Fruit fly (Drosophila melanogaster) whole organism, embryonic: ENCODE measurements around the gene eIF4A.

Experiments
- Atf6 ChIP-seq: fragments of 200-800 bp; sonication (Bioruptor generic); IDR thresholded peaks from 2 replicates; pipeline ENCODE4 v1.3.6; 2022; ENCODE audit warnings: missing biosample characterization, missing genetic modification characterization
- Blimp-1 ChIP-seq: fragments of 200-800 bp; sonication (Bioruptor generic); optimal IDR thresholded peaks from 3 replicates; lab custom pipeline; 2018; ENCODE audit warnings: missing biosample characterization, missing genetic modification characterization, mild to moderate bottlenecking, moderate library complexity, missing genetic modification reagents
- CG10959 ChIP-seq: fragments of 200-800 bp; sonication (Bioruptor generic); IDR thresholded peaks from 2 replicates; pipeline ENCODE4 v1.3.6; 2022; ENCODE audit warnings: missing biosample characterization, missing genetic modification characterization
- CG11695 ChIP-seq: fragments of 200-800 bp; sonication (Bioruptor generic); IDR thresholded peaks from 3 replicates; pipeline ENCODE4 v1.3.6; 2022; ENCODE audit warnings: missing biosample characterization, missing genetic modification characterization
- CG12769 ChIP-seq: fragments of 200-800 bp; sonication (Bioruptor generic); optimal IDR thresholded peaks from 2 replicates; lab custom pipeline; 2019; ENCODE audit warnings: missing biosample characterization, mild to moderate bottlenecking, missing genetic modification characterization, moderate library complexity
- CG13894 ChIP-seq: fragments of 200-800 bp; sonication (Bioruptor generic); optimal IDR thresholded peaks from 3 replicates; lab custom pipeline; 2018; ENCODE audit warnings: missing biosample characterization, mild to moderate bottlenecking, missing genetic modification characterization, moderate library complexity
- CG17359 ChIP-seq: fragments of 200-800 bp; sonication (Bioruptor generic); optimal IDR thresholded peaks from 3 replicates; lab custom pipeline; 2018; ENCODE audit warnings: missing biosample characterization, mild to moderate bottlenecking, missing genetic modification characterization, moderate library complexity
- CG30431 ChIP-seq: fragments of 200-800 bp; sonication (Bioruptor generic); optimal IDR thresholded peaks from 2 replicates; lab custom pipeline; 2017; ENCODE audit warnings: missing biosample characterization, missing genetic modification characterization
- CG31441 ChIP-seq: fragments of 200-800 bp; sonication (Bioruptor generic); IDR thresholded peaks from 2 replicates; pipeline ENCODE4 v1.3.6; 2022; ENCODE audit warnings: missing biosample characterization, missing genetic modification characterization
- CG32772 ChIP-seq: fragments of 200-800 bp; sonication (Bioruptor generic); IDR thresholded peaks from 2 replicates; pipeline ENCODE4 v1.3.6; 2022; ENCODE audit warnings: missing biosample characterization, missing genetic modification characterization
- CG4730 ChIP-seq: fragments of 200-800 bp; sonication (Bioruptor generic); IDR thresholded peaks from 2 replicates; pipeline ENCODE4 v1.3.6; 2022; ENCODE audit warnings: missing biosample characterization, missing genetic modification characterization
- CG9609 ChIP-seq: fragments of 200-800 bp; sonication (Bioruptor generic); optimal IDR thresholded peaks from 3 replicates; lab custom pipeline; 2016; ENCODE audit warnings: missing biosample characterization, missing genetic modification characterization
- CG9817 ChIP-seq: fragments of 200-800 bp; sonication (Bioruptor generic); optimal IDR thresholded peaks from 2 replicates; lab custom pipeline; 2018; ENCODE audit warnings: missing biosample characterization, mild to moderate bottlenecking, missing genetic modification characterization, moderate library complexity
- Dref ChIP-seq: fragments of 200-800 bp; sonication (Bioruptor generic); IDR thresholded peaks from 2 replicates; pipeline ENCODE4 v1.3.6; 2022; ENCODE audit warnings: missing biosample characterization, missing genetic modification characterization
- E2f2 ChIP-seq: fragments of 200-800 bp; sonication (Bioruptor generic); IDR thresholded peaks from 2 replicates; pipeline ENCODE4 v1.3.6; 2022; ENCODE audit warnings: missing biosample characterization, missing genetic modification characterization
- Ets65A ChIP-seq: fragments of 200-800 bp; sonication (Bioruptor generic); peaks from one replicate; lab custom pipeline; 2016; ENCODE audit warnings: missing biosample characterization, missing genetic modification characterization
- Gug ChIP-seq: fragments of 200-800 bp; sonication (Bioruptor generic); IDR thresholded peaks from 4 replicates; pipeline ENCODE4 v1.3.6; 2022; ENCODE audit warnings: missing biosample characterization, missing genetic modification characterization
- HmgD ChIP-seq: fragments of 200-800 bp; sonication (Bioruptor generic); optimal IDR thresholded peaks from 3 replicates; lab custom pipeline; 2016; ENCODE audit warnings: missing biosample characterization, missing genetic modification characterization
- Mad ChIP-seq: fragments of 200-800 bp; sonication (Bioruptor generic); optimal IDR thresholded peaks from 2 replicates; lab custom pipeline; 2016; ENCODE audit warnings: missing biosample characterization, missing genetic modification characterization
- Meics ChIP-seq: fragments of 200-800 bp; sonication (Bioruptor generic); optimal IDR thresholded peaks from 2 replicates; lab custom pipeline; 2017; ENCODE audit warnings: missing biosample characterization, mild to moderate bottlenecking, missing genetic modification characterization
- Neu2 ChIP-seq: fragments of 200-800 bp; sonication (Bioruptor generic); optimal IDR thresholded peaks from 3 replicates; lab custom pipeline; 2016; ENCODE audit warnings: missing biosample characterization, missing genetic modification characterization, borderline replicate concordance
- Oaz ChIP-seq: fragments of 200-800 bp; sonication (Bioruptor generic); IDR thresholded peaks from 2 replicates; pipeline ENCODE4 v1.3.6; 2022; ENCODE audit warnings: missing biosample characterization, missing genetic modification characterization
- Oli ChIP-seq: fragments of 200-800 bp; sonication (Bioruptor generic); optimal IDR thresholded peaks from 2 replicates; lab custom pipeline; 2018; ENCODE audit warnings: missing biosample characterization, mild to moderate bottlenecking, missing genetic modification characterization, moderate library complexity
- Optix ChIP-seq: fragments of 200-800 bp; sonication (Bioruptor generic); IDR thresholded peaks from 3 replicates; pipeline ENCODE4 v1.3.6; 2022; ENCODE audit warnings: missing biosample characterization, missing genetic modification characterization
- YL-1 ChIP-seq: fragments of 200-800 bp; sonication (Bioruptor generic); optimal IDR thresholded peaks from 3 replicates; lab custom pipeline; 2017; ENCODE audit warnings: missing biosample characterization, mild to moderate bottlenecking, missing genetic modification characterization
- ash1 ChIP-seq: fragments of 200-800 bp; sonication (Bioruptor generic); optimal IDR thresholded peaks from 2 replicates; lab custom pipeline; 2018; ENCODE audit warnings: missing biosample characterization, mild to moderate bottlenecking, missing genetic modification characterization
- ato ChIP-seq: fragments of 200-800 bp; sonication (Bioruptor generic); IDR thresholded peaks from 2 replicates; pipeline ENCODE4 v1.3.6; 2022; ENCODE audit warnings: missing biosample characterization, missing genetic modification characterization; ENCODE audit not compliant: partially characterized antibody
- bab2 ChIP-seq: fragments of 200-800 bp; sonication (Bioruptor generic); optimal IDR thresholded peaks from 2 replicates; lab custom pipeline; 2016; ENCODE audit warnings: missing biosample characterization, missing genetic modification characterization
- chinmo ChIP-seq: fragments of 200-800 bp; sonication (Bioruptor generic); IDR thresholded peaks from 4 replicates; pipeline ENCODE4 v1.3.6; 2022; ENCODE audit warnings: missing biosample characterization, missing genetic modification characterization; ENCODE audit not compliant: partially characterized antibody
- dan ChIP-seq: fragments of 200-800 bp; sonication (Bioruptor generic); IDR thresholded peaks from 2 replicates; pipeline ENCODE4 v1.3.6; 2022; ENCODE audit warnings: missing biosample characterization, missing genetic modification characterization
- disco-r ChIP-seq: fragments of 200-800 bp; sonication (Bioruptor generic); optimal IDR thresholded peaks from 2 replicates; lab custom pipeline; 2016; ENCODE audit warnings: missing biosample characterization, missing genetic modification characterization
- ewg ChIP-seq: fragments of 200-800 bp; sonication (Bioruptor generic); optimal IDR thresholded peaks from 3 replicates; lab custom pipeline; 2017; ENCODE audit warnings: mild to moderate bottlenecking, missing biosample characterization, missing genetic modification reagents, missing genetic modification characterization
- eyg ChIP-seq: fragments of 200-800 bp; sonication (Bioruptor generic); optimal IDR thresholded peaks from 3 replicates; lab custom pipeline; 2016; ENCODE audit warnings: missing biosample characterization, missing genetic modification characterization
- fd102C ChIP-seq: fragments of 200-800 bp; sonication (Bioruptor generic); optimal IDR thresholded peaks from 2 replicates; lab custom pipeline; 2018; ENCODE audit warnings: missing biosample characterization, mild to moderate bottlenecking, missing genetic modification characterization, moderate library complexity
- fd3F ChIP-seq: fragments of 200-800 bp; sonication (Bioruptor generic); optimal IDR thresholded peaks from 2 replicates; lab custom pipeline; 2018; ENCODE audit warnings: missing biosample characterization, mild to moderate bottlenecking, missing genetic modification characterization, moderate library complexity
- gro ChIP-seq: fragments of 200-800 bp; sonication (Bioruptor generic); optimal IDR thresholded peaks from 2 replicates; lab custom pipeline; 2016; ENCODE audit warnings: missing biosample characterization, missing genetic modification characterization
- gsb-n ChIP-seq: fragments of 200-800 bp; sonication (Bioruptor generic); optimal IDR thresholded peaks from 3 replicates; lab custom pipeline; 2018; ENCODE audit warnings: missing biosample characterization, mild to moderate bottlenecking, missing genetic modification characterization
- h ChIP-seq: fragments of >200 bp; optimal IDR thresholded peaks from 2 replicates; lab custom pipeline; 2017
- jing ChIP-seq: fragments of 200-800 bp; sonication (Bioruptor generic); optimal IDR thresholded peaks from 2 replicates; lab custom pipeline; 2018; ENCODE audit warnings: missing biosample characterization, mild to moderate bottlenecking, missing genetic modification characterization
- mirr ChIP-seq: fragments of 200-800 bp; sonication (Bioruptor generic); optimal IDR thresholded peaks from 3 replicates; lab custom pipeline; 2018; ENCODE audit warnings: missing biosample characterization, mild to moderate bottlenecking, missing genetic modification characterization
- nerfin-1 ChIP-seq: fragments of 200-800 bp; sonication (Bioruptor generic); optimal IDR thresholded peaks from 3 replicates; lab custom pipeline; 2019; ENCODE audit warnings: missing biosample characterization, mild to moderate bottlenecking, missing genetic modification characterization, moderate library complexity
- psq ChIP-seq: fragments of 200-800 bp; sonication (Bioruptor generic); optimal IDR thresholded peaks from 2 replicates; lab custom pipeline; 2017; ENCODE audit warnings: missing biosample characterization, missing genetic modification characterization
- pzg ChIP-seq: fragments of 200-800 bp; sonication (Bioruptor generic); optimal IDR thresholded peaks from 3 replicates; lab custom pipeline; 2018; ENCODE audit warnings: missing biosample characterization, mild to moderate bottlenecking, missing genetic modification characterization, moderate library complexity
- ro ChIP-seq: fragments of 200-800 bp; sonication (Bioruptor generic); IDR thresholded peaks from 2 replicates; pipeline ENCODE4 v1.3.6; 2022; ENCODE audit warnings: missing biosample characterization, missing genetic modification characterization
- row ChIP-seq: fragments of 200-800 bp; sonication (Bioruptor generic); IDR thresholded peaks from 3 replicates; pipeline ENCODE4 v1.3.6; 2022; ENCODE audit warnings: missing biosample characterization, missing genetic modification characterization
- sc ChIP-seq, 3 experiments: fragments of >200 bp in 2 of 3; fragments of 200-800 bp in 1 of 3; sonication (Bioruptor generic) in 1 of 3; optimal IDR thresholded peaks; 2 replicates in 2 of 3; 3 replicates in 1 of 3; lab custom pipeline; 2017; ENCODE audit warnings: mild to moderate bottlenecking in 1 of 3, missing biosample characterization in 1 of 3, missing genetic modification characterization in 1 of 3, missing genetic modification reagents in 1 of 3
- sima ChIP-seq: fragments of 200-800 bp; sonication (Bioruptor generic); optimal IDR thresholded peaks from 2 replicates; lab custom pipeline; 2016; ENCODE audit warnings: missing biosample characterization, missing genetic modification characterization
- slou ChIP-seq: fragments of 200-800 bp; sonication (Bioruptor generic); optimal IDR thresholded peaks from 3 replicates; lab custom pipeline; 2016; ENCODE audit warnings: missing biosample characterization, missing genetic modification characterization
- ssp ChIP-seq: fragments of 200-800 bp; sonication (Bioruptor generic); IDR thresholded peaks from 2 replicates; pipeline ENCODE4 v1.3.6; 2022; ENCODE audit warnings: missing biosample characterization, missing genetic modification characterization
- tgo ChIP-seq: fragments of 200-800 bp; sonication (Bioruptor generic); IDR thresholded peaks from 3 replicates; pipeline ENCODE4 v1.3.6; 2022; ENCODE audit warnings: missing biosample characterization, missing genetic modification characterization
- tx ChIP-seq: fragments of 200-800 bp; sonication (Bioruptor generic); optimal IDR thresholded peaks from 2 replicates; lab custom pipeline; 2016; ENCODE audit warnings: missing biosample characterization, missing genetic modification characterization
- zen ChIP-seq: fragments of 200-800 bp; sonication (Bioruptor generic); optimal IDR thresholded peaks from 3 replicates; lab custom pipeline; 2018; ENCODE audit warnings: missing biosample characterization, mild to moderate bottlenecking, missing genetic modification characterization, moderate library complexity

The eIF4A gene

DNA sequence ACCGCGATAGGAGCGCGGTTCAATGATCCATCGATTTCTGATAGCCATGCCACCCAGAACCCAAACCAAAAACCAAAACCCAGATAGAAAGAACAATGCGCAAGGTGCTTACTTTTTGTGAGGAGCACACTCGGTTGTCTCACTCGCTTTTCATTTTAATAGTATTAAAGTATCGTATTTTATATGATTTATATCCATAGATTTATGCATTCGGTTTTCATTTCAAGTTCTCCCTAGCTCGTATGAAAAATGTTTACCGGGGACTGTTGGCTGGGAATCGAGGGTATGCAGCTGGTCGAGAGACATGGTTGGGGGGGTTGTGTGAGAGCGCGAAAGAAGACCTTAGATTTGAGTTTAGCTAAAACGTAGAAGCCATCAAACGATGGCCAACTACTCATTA is 9.6 kb upstream of the eIF4A start (continued):
- peak; percentile 76 for TF ChIP-seq tgo (GFP tag; lab: Robert Waterston, UW)
- peak; percentile 44 for TF ChIP-seq CG12769
- TF ChIP-seq gsb-n (tag; lab: Kevin White, UChicago), result no peak
- no peak for TF ChIP-seq slou (GFP tag; lab: Kevin White, UChicago)
- TF ChIP-seq ato (GFP tag; lab: Robert Waterston, UW), result no peak
- TF ChIP-seq YL-1 (GFP tag; lab: Kevin White, UChicago), result no peak
- peak; percentile 14 for TF ChIP-seq ewg (GFP tag; lab: Kevin White, UChicago)
- TF ChIP-seq Mad (GFP tag; lab: Kevin White, UChicago), result peak; percentile 9
- TF ChIP-seq CG31441 (GFP tag; lab: Robert Waterston, UW), result no peak; the same call in none of the 2 replicates
- no peak for TF ChIP-seq sc (optimal IDR thresholded peaks at IDR 0.05; lab: Kevin White, UChicago)
- TF ChIP-seq sc (GFP tag; optimal IDR thresholded peaks at IDR 0.05; lab: Kevin White, UChicago), result no peak
- TF ChIP-seq psq (GFP tag; lab: Kevin White, UChicago), result no peak
- no peak for TF ChIP-seq CG30431 (GFP tag; lab: Kevin White, UChicago)
- TF ChIP-seq chinmo, result no peak
- peak; percentile 24 for TF ChIP-seq CG17359 (tag; lab: Kevin White, UChicago)
- TF ChIP-seq h (lab: Kevin White, UChicago), result no peak
- TF ChIP-seq Optix (GFP tag; lab: Robert Waterston, UW), result no peak
- TF ChIP-seq Gug (GFP tag; lab: Robert Waterston, UW), result peak; percentile 34; the same call in 1 of the 4 replicates
- no peak for TF ChIP-seq Oaz (GFP tag; lab: Robert Waterston, UW)
- no peak for TF ChIP-seq CG10959 (GFP tag; lab: Robert Waterston, UW)
- TF ChIP-seq Neu2, result no peak
- no peak for TF ChIP-seq gro (GFP tag; lab: Kevin White, UChicago)
- TF ChIP-seq Meics (GFP tag; lab: Kevin White, UChicago), result no peak
- no peak for TF ChIP-seq pzg
- TF ChIP-seq CG4730, result 0 out of 2 replicates have a peak, but pooled peaks have one; percentile 10
- no peak for TF ChIP-seq dan (GFP tag; lab: Robert Waterston, UW)
- TF ChIP-seq CG32772, result no peak
- TF ChIP-seq disco-r, result no peak
- TF ChIP-seq row (GFP tag; lab: Robert Waterston, UW), result peak; percentile 84
- peak; percentile 42 for TF ChIP-seq fd3F (GFP tag; lab: Kevin White, UChicago)
- peak; percentile 37 for TF ChIP-seq Oli
- TF ChIP-seq eyg, result no peak
- TF ChIP-seq jing (GFP tag; lab: Kevin White, UChicago), result no peak
- no peak for TF ChIP-seq ro
- TF ChIP-seq CG9609 (GFP tag; lab: Kevin White, UChicago), result peak; percentile 20
- no peak for TF ChIP-seq nerfin-1 (tag; lab: Kevin White, UChicago)
- TF ChIP-seq Ets65A, result no peak
- no peak for TF ChIP-seq mirr (GFP tag; lab: Kevin White, UChicago)
- no peak for TF ChIP-seq fd102C (GFP tag; lab: Kevin White, UChicago)
- TF ChIP-seq E2f2, result peak; percentile 36; the same call in 1 of the 2 replicates
- TF ChIP-seq HmgD (GFP tag; lab: Kevin White, UChicago), result no peak
- no peak for TF ChIP-seq zen (tag; lab: Kevin White, UChicago)
- TF ChIP-seq sima (GFP tag; lab: Kevin White, UChicago), result no peak
- no peak for TF ChIP-seq CG9817 (tag; lab: Kevin White, UChicago)
- TF ChIP-seq Blimp-1 (GFP tag; lab: Kevin White, UChicago), result peak; percentile 43
- peak; percentile 40; the same call in 2 of the 3 replicates for TF ChIP-seq CG11695
- peak; percentile 37; the same call in 1 of the 2 replicates for TF ChIP-seq ssp (GFP tag; lab: Robert Waterston, UW)
- TF ChIP-seq Dref (GFP tag; lab: Robert Waterston, UW), result no peak
- TF ChIP-seq Atf6 (GFP tag; lab: Robert Waterston, UW), result peak; percentile 65
- no peak for TF ChIP-seq ash1 (GFP tag; lab: Kevin White, UChicago)
- no peak for TF ChIP-seq CG13894 (tag; lab: Kevin White, UChicago)
- peak; percentile 14 for TF ChIP-seq bab2 (GFP tag; lab: Kevin White, UChicago)
- no peak for TF ChIP-seq tx (GFP tag; lab: Kevin White, UChicago)
